Fruit fly (Drosophila melanogaster) whole organism, embryonic: ENCODE measurements around the gene CG32432.

Source experiments
- Asciz ChIP-seq: fragments of 200-800 bp; sonication (Bioruptor generic); optimal IDR thresholded peaks from 2 replicates; lab custom pipeline; 2017; ENCODE audit warnings: missing biosample characterization, mild to moderate bottlenecking, missing genetic modification characterization, missing genetic modification reagents
- Atf-2 ChIP-seq: fragments of 200-800 bp; sonication (Bioruptor generic); optimal IDR thresholded peaks from 2 replicates; lab custom pipeline; 2016; ENCODE audit warnings: missing biosample characterization, missing genetic modification characterization
- BEAF-32 ChIP-seq: fragments of 200-800 bp; sonication (Bioruptor generic); optimal IDR thresholded peaks from 3 replicates; lab custom pipeline; 2017; ENCODE audit warnings: missing biosample characterization, missing genetic modification characterization, mild to moderate bottlenecking, moderate library complexity, missing genetic modification reagents
- Bgb ChIP-seq: fragments of 200-800 bp; sonication (Bioruptor generic); IDR thresholded peaks from 2 replicates; pipeline ENCODE4 v1.3.6; 2022; ENCODE audit warnings: missing biosample characterization, missing genetic modification characterization; ENCODE audit not compliant: partially characterized antibody
- CG10267 ChIP-seq: fragments of 200-800 bp; sonication (Bioruptor generic); optimal IDR thresholded peaks from 2 replicates; lab custom pipeline; 2018; ENCODE audit warnings: missing biosample characterization, mild to moderate bottlenecking, missing genetic modification characterization, moderate library complexity
- CG11398 ChIP-seq: fragments of 200-800 bp; sonication (Bioruptor generic); optimal IDR thresholded peaks from 2 replicates; lab custom pipeline; 2016; ENCODE audit warnings: missing biosample characterization, missing genetic modification characterization
- CG11695 ChIP-seq: fragments of 200-800 bp; sonication (Bioruptor generic); IDR thresholded peaks from 3 replicates; pipeline ENCODE4 v1.3.6; 2022; ENCODE audit warnings: missing biosample characterization, missing genetic modification characterization
- CG11723 ChIP-seq: fragments of 200-800 bp; sonication (Bioruptor generic); optimal IDR thresholded peaks from 2 replicates; lab custom pipeline; 2017; ENCODE audit warnings: missing biosample characterization, mild to moderate bottlenecking, missing genetic modification characterization
- CG12219 ChIP-seq: fragments of 200-800 bp; sonication (Bioruptor generic); optimal IDR thresholded peaks from 3 replicates; lab custom pipeline; 2018; ENCODE audit warnings: missing biosample characterization, mild to moderate bottlenecking, missing genetic modification characterization
- CG12942 ChIP-seq: fragments of 200-800 bp; sonication (Bioruptor generic); optimal IDR thresholded peaks from 3 replicates; lab custom pipeline; 2016; ENCODE audit warnings: missing biosample characterization, missing genetic modification characterization
- CG14050 ChIP-seq: fragments of 200-800 bp; sonication (Bioruptor generic); IDR thresholded peaks from 3 replicates; pipeline ENCODE4 v1.3.6; 2022; ENCODE audit warnings: missing biosample characterization, missing genetic modification characterization
- CG14965 ChIP-seq: fragments of 200-800 bp; sonication (Bioruptor generic); optimal IDR thresholded peaks from 2 replicates; lab custom pipeline; 2016; ENCODE audit warnings: missing biosample characterization, missing genetic modification characterization, borderline replicate concordance
- CG15514 ChIP-seq: fragments of 200-800 bp; sonication (Bioruptor generic); optimal IDR thresholded peaks from 3 replicates; lab custom pipeline; 2017; ENCODE audit warnings: missing biosample characterization, missing genetic modification characterization, mild to moderate bottlenecking, moderate library complexity, missing genetic modification reagents
- CG18619 ChIP-seq: fragments of 200-800 bp; sonication (Bioruptor generic); optimal IDR thresholded peaks from 3 replicates; lab custom pipeline; 2017; ENCODE audit warnings: missing biosample characterization, mild to moderate bottlenecking, missing genetic modification characterization
- CG2116 ChIP-seq: fragments of 200-800 bp; sonication (Bioruptor generic); optimal IDR thresholded peaks from 3 replicates; lab custom pipeline; 2018; ENCODE audit warnings: missing biosample characterization, mild to moderate bottlenecking, missing genetic modification characterization
- CG31224 ChIP-seq: fragments of 200-800 bp; sonication (Bioruptor generic); IDR thresholded peaks from 2 replicates; pipeline ENCODE4 v1.3.6; 2022; ENCODE audit warnings: missing biosample characterization, missing genetic modification characterization
- CG4617 ChIP-seq: fragments of 200-800 bp; sonication (Bioruptor generic); optimal IDR thresholded peaks from 3 replicates; lab custom pipeline; 2016; ENCODE audit warnings: missing biosample characterization, missing genetic modification characterization, borderline replicate concordance
- CG4854 ChIP-seq: fragments of 200-800 bp; sonication (Bioruptor generic); optimal IDR thresholded peaks from 2 replicates; lab custom pipeline; 2016; ENCODE audit warnings: missing biosample characterization, missing genetic modification characterization, inconsistent platforms
- CG8388 ChIP-seq: fragments of 200-800 bp; sonication (Bioruptor generic); optimal IDR thresholded peaks from 2 replicates; lab custom pipeline; 2019; ENCODE audit warnings: missing biosample characterization, mild to moderate bottlenecking, missing genetic modification characterization, moderate library complexity
- CG9727 ChIP-seq: fragments of 200-800 bp; sonication (Bioruptor generic); optimal IDR thresholded peaks from 3 replicates; lab custom pipeline; 2017; ENCODE audit warnings: missing biosample characterization, mild to moderate bottlenecking, missing genetic modification characterization
- Dek ChIP-seq: fragments of 200-800 bp; sonication (Bioruptor generic); optimal IDR thresholded peaks from 3 replicates; lab custom pipeline; 2019; ENCODE audit warnings: missing biosample characterization, mild to moderate bottlenecking, missing genetic modification characterization, moderate library complexity
- Dref ChIP-seq: fragments of 200-800 bp; sonication (Bioruptor generic); IDR thresholded peaks from 2 replicates; pipeline ENCODE4 v1.3.6; 2022; ENCODE audit warnings: missing biosample characterization, missing genetic modification characterization
- Drgx ChIP-seq: fragments of 200-800 bp; sonication (Bioruptor generic); IDR thresholded peaks from 2 replicates; pipeline ENCODE4 v1.3.6; 2022; ENCODE audit warnings: missing biosample characterization, missing genetic modification characterization
- GATAe ChIP-seq: fragments of 200-800 bp; sonication (Bioruptor generic); conservative IDR thresholded peaks from 2 replicates; pipeline ENCODE4 v1.3.6; 2022; ENCODE audit warnings: missing biosample characterization, missing genetic modification characterization
- H15 ChIP-seq: fragments of 200-800 bp; sonication (Bioruptor generic); IDR thresholded peaks from 3 replicates; pipeline ENCODE4 v1.3.6; 2022; ENCODE audit warnings: missing biosample characterization, missing genetic modification characterization
- Hmx ChIP-seq: fragments of 200-800 bp; sonication (Bioruptor generic); optimal IDR thresholded peaks from 2 replicates; lab custom pipeline; 2016; ENCODE audit warnings: missing biosample characterization, missing genetic modification characterization
- Lhr ChIP-seq: fragments of 200-800 bp; sonication (Bioruptor generic); optimal IDR thresholded peaks from 3 replicates; lab custom pipeline; 2017; ENCODE audit warnings: mild to moderate bottlenecking, missing biosample characterization, missing genetic modification reagents, missing genetic modification characterization
- Myb ChIP-seq: fragments of 200-800 bp; sonication (Bioruptor generic); optimal IDR thresholded peaks from 2 replicates; lab custom pipeline; 2016; ENCODE audit warnings: missing biosample characterization, missing genetic modification characterization
- NC2α ChIP-seq: fragments of 200-800 bp; sonication (Bioruptor generic); optimal IDR thresholded peaks from 2 replicates; lab custom pipeline; 2016; ENCODE audit warnings: missing biosample characterization, missing genetic modification characterization
- Nf-YC ChIP-seq: fragments of 200-800 bp; optimal IDR thresholded peaks from 3 replicates; lab custom pipeline; 2019; ENCODE audit warnings: missing biosample characterization, mild to moderate bottlenecking, missing genetic modification characterization, moderate library complexity
- Oaz ChIP-seq: fragments of 200-800 bp; sonication (Bioruptor generic); IDR thresholded peaks from 2 replicates; pipeline ENCODE4 v1.3.6; 2022; ENCODE audit warnings: missing biosample characterization, missing genetic modification characterization
- Oli ChIP-seq: fragments of 200-800 bp; sonication (Bioruptor generic); optimal IDR thresholded peaks from 2 replicates; lab custom pipeline; 2018; ENCODE audit warnings: missing biosample characterization, mild to moderate bottlenecking, missing genetic modification characterization, moderate library complexity
- Sox100B ChIP-seq: fragments of 200-800 bp; sonication (Bioruptor generic); optimal IDR thresholded peaks from 3 replicates; lab custom pipeline; 2018; ENCODE audit warnings: missing biosample characterization, mild to moderate bottlenecking, missing genetic modification characterization
- cad ChIP-seq: fragments of >200 bp; optimal IDR thresholded peaks from 2 replicates; lab custom pipeline; 2017; ENCODE audit warnings: missing biosample characterization, missing genetic modification characterization
- cas ChIP-seq: fragments of 200-800 bp; sonication (Bioruptor generic); IDR thresholded peaks from 2 replicates; pipeline ENCODE4 v1.3.6; 2022; ENCODE audit warnings: missing biosample characterization, missing genetic modification characterization
- caup ChIP-seq: fragments of 200-800 bp; sonication (Bioruptor generic); optimal IDR thresholded peaks from 3 replicates; lab custom pipeline; 2017; ENCODE audit warnings: missing biosample characterization, mild to moderate bottlenecking, missing genetic modification characterization, moderate library complexity; ENCODE audit not compliant: severe bottlenecking
- corto ChIP-seq: fragments of 200-800 bp; sonication (Bioruptor generic); optimal IDR thresholded peaks from 2 replicates; lab custom pipeline; 2016; ENCODE audit warnings: missing biosample characterization, mild to moderate bottlenecking, missing genetic modification characterization, moderate library complexity
- crol ChIP-seq: fragments of 200-800 bp; sonication (Bioruptor generic); IDR thresholded peaks from 2 replicates; pipeline ENCODE4 v1.3.6; 2022; ENCODE audit warnings: missing biosample characterization, missing genetic modification characterization
- dimm ChIP-seq: fragments of 200-800 bp; sonication (Bioruptor generic); IDR thresholded peaks from 2 replicates; pipeline ENCODE4 v1.3.6; 2022; ENCODE audit warnings: missing biosample characterization, missing genetic modification characterization
- disco-r ChIP-seq: fragments of 200-800 bp; sonication (Bioruptor generic); optimal IDR thresholded peaks from 2 replicates; lab custom pipeline; 2016; ENCODE audit warnings: missing biosample characterization, missing genetic modification characterization
- h ChIP-seq: fragments of >200 bp; optimal IDR thresholded peaks from 2 replicates; lab custom pipeline; 2017
- kah ChIP-seq: fragments of 200-800 bp; sonication (Bioruptor generic); optimal IDR thresholded peaks from 2 replicates; lab custom pipeline; 2018; ENCODE audit warnings: missing biosample characterization, mild to moderate bottlenecking, missing genetic modification characterization
- nmo ChIP-seq: fragments of 200-800 bp; sonication (Bioruptor generic); optimal IDR thresholded peaks from 2 replicates; lab custom pipeline; 2018; ENCODE audit warnings: missing biosample characterization, mild to moderate bottlenecking, missing genetic modification characterization, moderate library complexity
- org-1 ChIP-seq: fragments of 200-800 bp; sonication (Bioruptor generic); optimal IDR thresholded peaks from 2 replicates; lab custom pipeline; 2017; ENCODE audit warnings: missing biosample characterization, missing genetic modification characterization
- pb ChIP-seq: fragments of 200-800 bp; sonication (Bioruptor generic); optimal IDR thresholded peaks from 3 replicates; lab custom pipeline; 2016; ENCODE audit warnings: missing biosample characterization, missing genetic modification characterization
- rib ChIP-seq: fragments of 200-800 bp; sonication (Bioruptor generic); IDR thresholded peaks from 2 replicates; pipeline ENCODE4 v1.3.6; 2022; ENCODE audit warnings: missing biosample characterization, missing genetic modification characterization
- sima ChIP-seq: fragments of 200-800 bp; sonication (Bioruptor generic); optimal IDR thresholded peaks from 2 replicates; lab custom pipeline; 2016; ENCODE audit warnings: missing biosample characterization, missing genetic modification characterization
- sna ChIP-seq: fragments of 200-800 bp; sonication (Bioruptor generic); IDR thresholded peaks from 2 replicates; pipeline ENCODE4 v1.3.6; 2022; ENCODE audit warnings: missing biosample characterization, missing genetic modification characterization; ENCODE audit not compliant: partially characterized antibody
- unc-4 ChIP-seq: fragments of 200-800 bp; sonication (Bioruptor generic); IDR thresholded peaks from 2 replicates; pipeline ENCODE4 v1.3.6; 2022; ENCODE audit warnings: missing biosample characterization, missing genetic modification characterization; ENCODE audit not compliant: partially characterized antibody

CG32432 gene

DNA sequence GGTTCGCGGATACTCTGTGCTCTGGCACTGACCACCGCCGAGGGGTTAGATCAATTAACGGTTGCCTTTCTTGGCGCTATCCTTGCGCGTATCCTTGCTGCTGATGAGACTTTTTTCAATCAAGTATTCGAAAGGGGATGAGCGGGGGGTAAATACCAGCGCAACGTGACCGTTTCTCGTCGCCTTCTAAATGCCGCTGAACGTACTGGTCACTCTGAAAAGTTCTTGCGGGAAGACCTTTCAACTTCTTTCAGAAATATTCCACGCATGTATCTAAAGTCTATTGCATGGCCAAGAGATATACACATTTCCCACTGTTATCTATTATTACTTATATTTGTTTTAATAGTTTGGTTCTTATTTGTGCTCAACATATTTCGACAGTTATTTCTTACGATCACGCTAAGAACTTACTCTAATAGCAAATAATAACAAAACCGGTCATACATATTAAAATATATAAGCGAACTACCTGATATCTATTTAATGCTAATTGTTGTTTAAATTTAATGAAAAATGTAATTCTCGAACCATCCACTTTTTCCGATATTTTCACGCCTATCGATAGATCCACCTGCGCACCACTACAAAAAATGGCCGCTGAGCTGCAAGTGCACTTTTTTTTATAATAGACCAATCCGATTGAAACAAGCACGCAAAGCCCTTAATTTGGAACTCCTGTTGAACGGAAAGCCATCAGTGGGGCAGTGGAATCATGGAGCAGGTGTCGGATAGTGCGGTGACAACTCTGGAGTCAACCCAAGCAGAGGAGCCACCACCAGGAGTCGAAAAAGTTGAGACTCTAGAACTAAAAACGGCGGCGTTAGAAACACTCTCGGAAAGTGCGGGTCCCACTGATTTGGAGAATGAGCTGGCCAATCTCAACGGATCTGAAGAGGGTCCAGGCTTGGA lies 75.6 kb downstream of the CG32432 start, which contains the start of the genes CG3634 and HIPP1 (continued):
- TF ChIP-seq corto (GFP tag; lab: Kevin White, UChicago) (no peak), sna (GFP tag; lab: Robert Waterston, UW) (peak; percentile 44; the same call in 1 of the 2 replicates), CG9727 (GFP tag; lab: Kevin White, UChicago) (peak; percentile 17), CG15514 (GFP tag; lab: Kevin White, UChicago) (peak; percentile 22), CG12942 (GFP tag; lab: Kevin White, UChicago) (no peak), CG31224 (no peak), CG14050 (GFP tag; lab: Robert Waterston, UW) (no peak), cad (GFP tag; lab: Kevin White, UChicago) (no peak), CG4617 (peak; percentile 71), CG11695 (GFP tag; lab: Robert Waterston, UW) (no peak), GATAe (no peak), CG11723 (GFP tag; lab: Kevin White, UChicago) (no peak), CG12219 (GFP tag; lab: Kevin White, UChicago) (no peak), nmo (peak; percentile 62), CG10267 (peak; percentile 57), h (no peak), crol (GFP tag; lab: Robert Waterston, UW) (peak; percentile 98), cas (no peak), CG4854 (GFP tag; lab: Kevin White, UChicago) (no peak), Sox100B (GFP tag; lab: Kevin White, UChicago) (no peak), CG2116 (GFP tag; lab: Kevin White, UChicago) (peak; percentile 71), caup (GFP tag; lab: Kevin White, UChicago) (no peak), Drgx (no peak), CG8388 (GFP tag; lab: Kevin White, UChicago) (no peak), Asciz (GFP tag; lab: Kevin White, UChicago) (no peak), sima (GFP tag; lab: Kevin White, UChicago) (no peak), Oaz (GFP tag; lab: Robert Waterston, UW) (no peak), CG14965 (no peak), Dek (tag; lab: Kevin White, UChicago) (no peak), Bgb (peak; percentile 41; the same call in 1 of the 2 replicates), pb (GFP tag; lab: Kevin White, UChicago) (no peak), Myb (peak; percentile 9), Nf-YC (peak; percentile 76), Hmx (GFP tag; lab: Kevin White, UChicago) (no peak), CG18619 (GFP tag; lab: Kevin White, UChicago) (no peak), unc-4 (peak; percentile 69; the same call in 1 of the 2 replicates), org-1 (GFP tag; lab: Kevin White, UChicago) (no peak), H15 (GFP tag; lab: Robert Waterston, UW) (no peak), rib (GFP tag; lab: Robert Waterston, UW) (0 out of 2 replicates have a peak, but pooled peaks have one; percentile 23), CG11398 (GFP tag; lab: Kevin White, UChicago) (no peak), kah (no peak), Dref (GFP tag; lab: Robert Waterston, UW) (peak; percentile 65), dimm (no peak), BEAF-32 (GFP tag; lab: Kevin White, UChicago) (peak; percentile 84), Oli (tag; lab: Kevin White, UChicago) (no peak), NC2α (GFP tag; lab: Kevin White, UChicago) (no peak), Lhr (peak; percentile 51), disco-r (GFP tag; lab: Kevin White, UChicago) (no peak), Atf-2 (GFP tag; lab: Kevin White, UChicago) (no peak)
